Fruit fly (Drosophila melanogaster) whole organism, wandering third instar larva: Measurements from ENCODE around the gene CG45045.

Source experiments
- Dif ChIP-seq: fragments of 200-275, 200-300 bp; sonication (Bioruptor generic); optimal IDR thresholded peaks from 2 replicates; lab custom pipeline; 2018; ENCODE audit warnings: missing biosample characterization, missing genetic modification characterization; ENCODE audit not compliant: partially characterized antibody
- N ChIP-seq: fragments of >200 bp; optimal IDR thresholded peaks from 2 replicates; lab custom pipeline; 2018; ENCODE audit warnings: missing biosample characterization, missing external identifiers, missing genetic modification characterization
- OdsH ChIP-seq: fragments of 200-800 bp; sonication (Bioruptor generic); optimal IDR thresholded peaks from 2 replicates; lab custom pipeline; 2016; ENCODE audit warnings: missing biosample characterization, mild to moderate bottlenecking, missing genetic modification characterization
- dl ChIP-seq, 2 experiments: fragments of 175-275, 200-275 bp in 1 of 2; fragments of 200-275 bp in 1 of 2; sonication (Bioruptor generic); optimal IDR thresholded peaks; lab custom pipeline; 2018; ENCODE audit warnings: mild to moderate bottlenecking in 2 of 2, missing biosample characterization in 2 of 2, missing genetic modification characterization in 2 of 2, moderate library complexity in 2 of 2; ENCODE audit not compliant: partially characterized antibody in 2 of 2, insufficient read depth in 1 of 2
- sage ChIP-seq: fragments of 200-800 bp; sonication (Bioruptor generic); optimal IDR thresholded peaks from 2 replicates; lab custom pipeline; 2016; ENCODE audit warnings: missing biosample characterization, mild to moderate bottlenecking, missing genetic modification characterization
- woc ChIP-seq: sonication (Bioruptor generic); optimal IDR thresholded peaks from 2 replicates; lab custom pipeline; 2016; ENCODE audit warnings: missing biosample characterization, mild to moderate bottlenecking, missing genetic modification characterization

dm6 chr3R:17624549-17624948 is 42.8 kb upstream of the CG45045 start:
- TF ChIP-seq OdsH (GFP tag; lab: Kevin White, UChicago) (no peak), Dif (GFP tag; lab: Kevin White, UChicago) (no peak), N (GFP tag; lab: Kevin White, UChicago) (no peak), woc (GFP tag; lab: Kevin White, UChicago) (no peak), sage (no peak), dl (GFP tag; optimal IDR thresholded peaks at IDR 0.05; lab: Kevin White, UChicago; ENCODE audit: insufficient read depth in 1 of 2, partially characterized antibody in 2 of 2) (no peak)
